Worm (Caenorhabditis elegans): ENCODE measurements around the gene hint-3.

- TF ChIP-seq med-1 (GFP tag; optimal IDR thresholded peaks at IDR 0.05; ENCODE audit: insufficient read depth) (no peak), cog-1 (tag; optimal IDR thresholded peaks at IDR 0.05) (no peak)
Observed at ce11 chrV:7730488-7730887, 29.8 kb upstream of the hint-3 start.
